Worm (Caenorhabditis elegans) whole organism, early embryonic: Measurements from ENCODE around the gene Y66D12A.8.
A peak's percentile ranks its signal among the peaks of the same experiment; 100 is the strongest.

Experiments used
- B0310.2 ChIP-seq: sonication (generic microtip); optimal IDR thresholded peaks from 2 replicates; lab custom pipeline; 2016; ENCODE audit warnings: mild to moderate bottlenecking, missing genetic modification characterization, missing compliant biosample characterization
- F13C5.2 ChIP-seq: sonication (generic microtip); optimal IDR thresholded peaks from 2 replicates; lab custom pipeline; 2017; ENCODE audit warnings: mild to moderate bottlenecking, missing genetic modification characterization, inconsistent platforms, missing compliant biosample characterization
- aly-1 ChIP-seq: sonication (generic microtip); optimal IDR thresholded peaks from 2 replicates; lab custom pipeline; 2016; ENCODE audit warnings: missing genetic modification characterization, missing compliant biosample characterization
- ama-1 ChIP-seq: fragments of 150-350 bp; optimal IDR thresholded peaks from 2 replicates; lab custom pipeline; 2014
- ceh-13 ChIP-seq: fragments of 200-800 bp; sonication (Bioruptor generic); optimal IDR thresholded peaks from 2 replicates; lab custom pipeline; 2018; ENCODE audit warnings: mild to moderate bottlenecking, missing genetic modification characterization, missing compliant biosample characterization
- ceh-36 ChIP-seq: sonication (generic microtip); optimal IDR thresholded peaks from 2 replicates; lab custom pipeline; 2016; ENCODE audit warnings: missing genetic modification characterization, inconsistent platforms, missing compliant biosample characterization
- ets-7 ChIP-seq: sonication (generic microtip); optimal IDR thresholded peaks from 2 replicates; lab custom pipeline; 2016; ENCODE audit warnings: missing genotype, missing genetic modification characterization, missing compliant biosample characterization
- flt-1 ChIP-seq: fragments of 200-800 bp; sonication (Bioruptor generic); IDR thresholded peaks from 2 replicates; pipeline ENCODE4 v1.3.6; 2022; ENCODE audit warnings: missing genetic modification characterization, missing compliant biosample characterization
- hmbx-1 ChIP-seq: sonication (generic microtip); optimal IDR thresholded peaks from 2 replicates; lab custom pipeline; 2016; ENCODE audit warnings: mild to moderate bottlenecking, missing genetic modification characterization, missing compliant biosample characterization
- hmg-4 ChIP-seq: fragments of 200-800 bp; sonication (Bioruptor generic); optimal IDR thresholded peaks from 2 replicates; lab custom pipeline; 2018; ENCODE audit warnings: mild to moderate bottlenecking, missing genetic modification characterization, missing compliant biosample characterization
- hnd-1 ChIP-seq: sonication (generic microtip); optimal IDR thresholded peaks from 2 replicates; lab custom pipeline; 2016; ENCODE audit warnings: missing genetic modification characterization, missing compliant biosample characterization
- pes-1 ChIP-seq: fragments of 200-800 bp; sonication (Bioruptor generic); IDR thresholded peaks from 2 replicates; pipeline ENCODE4 v1.3.6; 2022; ENCODE audit warnings: missing genetic modification reagents, missing genetic modification characterization, missing compliant biosample characterization
- scrt-1 ChIP-seq: fragments of 200-800 bp; sonication (Bioruptor generic); IDR thresholded peaks from 2 replicates; pipeline ENCODE4 v1.3.6; 2022; ENCODE audit warnings: missing genetic modification characterization, missing compliant biosample characterization
- sea-1 ChIP-seq: fragments of 200-800 bp; sonication (Bioruptor generic); conservative IDR thresholded peaks from 2 replicates; pipeline ENCODE4 v1.3.6; 2022; ENCODE audit warnings: missing genetic modification characterization, missing compliant biosample characterization
- tbx-11 ChIP-seq: fragments of 200-800 bp; sonication (Bioruptor generic); IDR thresholded peaks from 2 replicates; pipeline ENCODE4 v1.3.6; 2022; ENCODE audit warnings: missing genetic modification characterization, missing compliant biosample characterization
- tbx-37 ChIP-seq: fragments of 200-800 bp; sonication (Bioruptor generic); conservative IDR thresholded peaks from 2 replicates; pipeline ENCODE4 v1.3.6; 2022; ENCODE audit warnings: missing genetic modification reagents, missing genetic modification characterization, missing compliant biosample characterization
- tra-4 ChIP-seq: sonication (generic microtip); optimal IDR thresholded peaks from 2 replicates; lab custom pipeline; 2017; ENCODE audit warnings: missing genetic modification characterization, missing compliant biosample characterization

Y66D12A.8 gene

DNA sequence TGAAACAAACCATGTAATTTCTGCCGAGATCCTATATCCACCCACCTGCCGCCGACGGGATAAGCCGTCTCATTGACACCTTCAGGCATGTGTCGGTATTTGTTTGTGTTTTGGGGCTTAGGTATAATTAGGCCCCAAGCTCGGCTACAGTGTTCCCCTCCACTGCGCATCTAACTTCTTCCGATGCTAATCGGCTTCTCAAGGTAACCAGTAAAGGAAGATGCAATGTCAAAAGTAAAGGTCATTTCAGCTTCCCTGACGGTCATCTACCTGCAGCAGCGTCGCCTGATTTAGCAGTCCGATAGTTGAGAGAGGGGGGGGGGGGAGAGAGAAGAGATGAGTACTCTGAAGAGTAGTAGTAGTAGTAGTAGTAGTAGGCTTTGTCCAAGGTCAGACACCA is 15.8 kb upstream of the Y66D12A.8 start:
- TF ChIP-seq ceh-36 (tag; lab: Kevin White, UChicago): no peak
- no peak for TF ChIP-seq B0310.2
- TF ChIP-seq tbx-11: no peak
- no peak for TF ChIP-seq aly-1 (tag; lab: Kevin White, UChicago)
- TF ChIP-seq hmbx-1 (tag; lab: Kevin White, UChicago): no peak
- no peak for TF ChIP-seq ets-7 (tag; lab: Kevin White, UChicago)
- no peak for TF ChIP-seq hmg-4
- no peak for TF ChIP-seq tra-4 (tag; lab: Kevin White, UChicago)
- no peak for TF ChIP-seq flt-1
- no peak for TF ChIP-seq sea-1 (GFP tag; lab: Robert Waterston, UW)
- TF ChIP-seq hnd-1 (tag; lab: Kevin White, UChicago): no peak
- no peak for TF ChIP-seq pes-1
- no peak for TF ChIP-seq F13C5.2 (tag; lab: Kevin White, UChicago)
- no peak for TF ChIP-seq ceh-13 (GFP tag; lab: Kevin White, UChicago)
- no peak for TF ChIP-seq ama-1 (lab: Kevin White, UChicago)
- TF ChIP-seq scrt-1 (GFP tag; lab: Robert Waterston, UW): no peak
- TF ChIP-seq tbx-37: no peak

- no peak for TF ChIP-seq tra-4 (tag; lab: Kevin White, UChicago)
- no peak for TF ChIP-seq sea-1 (GFP tag; lab: Robert Waterston, UW)
- no peak for TF ChIP-seq ets-7 (tag; lab: Kevin White, UChicago)
- no peak for TF ChIP-seq scrt-1 (GFP tag; lab: Robert Waterston, UW)
- TF ChIP-seq hnd-1 (tag; lab: Kevin White, UChicago): no peak
- no peak for TF ChIP-seq ceh-36 (tag; lab: Kevin White, UChicago)
- TF ChIP-seq ama-1 (lab: Kevin White, UChicago): no peak
- no peak for TF ChIP-seq B0310.2
- TF ChIP-seq flt-1: no peak
- no peak for TF ChIP-seq hmg-4
These were observed 14.3 kb upstream of the Y66D12A.8 start for ce11 chrIII:11559677-11560076.

DNA sequence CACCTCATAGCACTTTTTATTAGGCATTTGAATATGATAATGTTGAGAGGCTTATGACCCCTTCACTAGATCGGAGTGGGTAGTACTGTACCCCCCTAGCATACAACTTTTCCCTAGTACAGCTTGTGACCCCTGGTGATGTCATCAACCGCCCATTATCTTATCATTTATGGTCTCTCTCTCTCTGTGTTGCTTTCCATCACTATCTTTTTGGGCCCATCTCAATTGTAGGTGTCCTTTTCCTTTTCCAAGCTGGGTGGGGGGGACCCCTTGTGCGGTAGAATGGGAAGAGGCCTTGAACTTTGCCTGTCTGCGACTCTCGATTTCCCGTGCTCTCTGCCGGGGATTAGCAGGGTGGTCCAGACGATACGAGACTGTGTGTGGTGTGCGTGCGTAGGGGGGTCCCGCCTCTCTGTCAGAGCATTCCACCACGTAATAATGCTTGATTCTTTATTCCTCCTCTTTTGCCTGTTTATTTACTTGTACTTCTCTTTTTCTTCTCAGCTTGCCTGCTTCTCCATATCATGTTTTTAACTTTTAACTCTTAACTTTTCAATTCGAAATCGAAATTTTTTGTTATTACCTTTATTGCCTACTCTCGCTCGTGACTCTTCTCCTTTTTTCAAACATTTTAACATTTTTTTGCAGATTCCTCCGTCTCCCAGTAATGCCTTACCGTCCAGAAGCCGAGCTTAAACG is 13.4 kb upstream of the Y66D12A.8 start, which contains the start of gene ztf-29:
ztf-29 (plus strand) TSS at position 649 of the 699 bp plus-strand sequence.
- TF ChIP-seq scrt-1 (GFP tag; lab: Robert Waterston, UW): no peak
- peak; percentile 74 for TF ChIP-seq ceh-36 (tag; lab: Kevin White, UChicago)

DNA sequence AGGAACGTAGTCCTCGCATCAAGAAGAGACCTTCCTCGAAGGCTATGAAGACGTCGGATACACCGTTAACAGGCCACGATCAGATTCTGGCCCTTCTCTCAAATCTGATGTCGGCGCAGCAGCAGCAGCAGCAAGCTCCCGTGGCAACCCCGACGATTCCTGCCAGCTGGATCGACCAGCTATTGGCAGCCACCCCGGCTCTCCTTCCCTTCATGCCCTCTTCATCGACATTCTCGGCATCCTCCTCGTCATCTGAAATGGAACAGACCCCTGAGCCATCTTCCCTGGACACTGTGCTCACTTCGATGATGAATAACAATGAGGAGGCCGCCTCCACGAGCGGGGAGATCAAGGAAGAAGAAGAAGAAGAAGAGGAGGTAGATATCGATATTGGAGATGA is 12.4 kb upstream of the Y66D12A.8 start:
- TF ChIP-seq scrt-1 (GFP tag; lab: Robert Waterston, UW): no peak
- TF ChIP-seq ceh-36 (tag; lab: Kevin White, UChicago): no peak
- no peak for TF ChIP-seq hmg-4
- TF ChIP-seq pes-1: no peak
- TF ChIP-seq tbx-37: no peak
- TF ChIP-seq hnd-1 (tag; lab: Kevin White, UChicago): no peak
- no peak for TF ChIP-seq tra-4 (tag; lab: Kevin White, UChicago)
- TF ChIP-seq ceh-13 (GFP tag; lab: Kevin White, UChicago): no peak
- TF ChIP-seq sea-1 (GFP tag; lab: Robert Waterston, UW): no peak
- TF ChIP-seq tbx-11: no peak
- no peak for TF ChIP-seq hmbx-1 (tag; lab: Kevin White, UChicago)
- TF ChIP-seq flt-1: no peak
- TF ChIP-seq aly-1 (tag; lab: Kevin White, UChicago): no peak
- TF ChIP-seq B0310.2: no peak
- no peak for TF ChIP-seq F13C5.2 (tag; lab: Kevin White, UChicago)

ce11 chrIII:11563417-11563949 is 10.5 kb upstream of the Y66D12A.8 start, which contains the start of gene Y66D12A.11:
Gene Y66D12A.11 (plus strand): TSS chrIII:11563467.
- TF ChIP-seq tbx-37: no peak

ce11 chrIII:11565602-11566001 is 8.4 kb upstream of the Y66D12A.8 start, which contains the start of gene Y66D12A.10:
Gene Y66D12A.10 (plus strand): TSS chrIII:11565874.
- TF ChIP-seq F13C5.2 (tag; lab: Kevin White, UChicago): peak; percentile 43
- no peak for TF ChIP-seq tbx-37
- no peak for TF ChIP-seq tbx-11

- no peak for TF ChIP-seq pes-1
- TF ChIP-seq sea-1 (GFP tag; lab: Robert Waterston, UW): no peak
- no peak for TF ChIP-seq hmbx-1 (tag; lab: Kevin White, UChicago)
- TF ChIP-seq tra-4 (tag; lab: Kevin White, UChicago): no peak
- TF ChIP-seq hmg-4: no peak
- no peak for TF ChIP-seq hnd-1 (tag; lab: Kevin White, UChicago)
- TF ChIP-seq B0310.2: no peak
- TF ChIP-seq tbx-37: no peak
- no peak for TF ChIP-seq ets-7 (tag; lab: Kevin White, UChicago)
- TF ChIP-seq ama-1 (lab: Kevin White, UChicago): no peak
- TF ChIP-seq flt-1: no peak
- no peak for TF ChIP-seq aly-1 (tag; lab: Kevin White, UChicago)
- no peak for TF ChIP-seq ceh-13 (GFP tag; lab: Kevin White, UChicago)
- TF ChIP-seq scrt-1 (GFP tag; lab: Robert Waterston, UW): no peak
- TF ChIP-seq tbx-11: no peak
- no peak for TF ChIP-seq F13C5.2 (tag; lab: Kevin White, UChicago)
- TF ChIP-seq ceh-36 (tag; lab: Kevin White, UChicago): no peak
These were observed 6.2 kb upstream of the Y66D12A.8 start, which contains the start of gene psme-3 for ce11 chrIII:11567837-11568236. Gene psme-3 (plus strand): TSS chrIII:11568137.

- TF ChIP-seq flt-1 (no peak), ets-7 (tag; lab: Kevin White, UChicago) (no peak), scrt-1 (GFP tag; lab: Robert Waterston, UW) (no peak), F13C5.2 (tag; lab: Kevin White, UChicago) (no peak), ceh-13 (GFP tag; lab: Kevin White, UChicago) (no peak), tbx-11 (no peak), tra-4 (tag; lab: Kevin White, UChicago) (no peak), B0310.2 (no peak), hmbx-1 (tag; lab: Kevin White, UChicago) (no peak), tbx-37 (no peak), pes-1 (no peak), hnd-1 (tag; lab: Kevin White, UChicago) (no peak), sea-1 (GFP tag; lab: Robert Waterston, UW) (no peak), aly-1 (tag; lab: Kevin White, UChicago) (no peak), ama-1 (lab: Kevin White, UChicago) (no peak), hmg-4 (no peak), ceh-36 (tag; lab: Kevin White, UChicago) (no peak)
These were observed 5.4 kb downstream of the Y66D12A.8 start for ce11 chrIII:11579380-11579779.
